Worm (Caenorhabditis elegans) whole organism, L2 larva: ENCODE data around the gene srr-9.
"Not testable (repeated sequence)": the region's sequence is repeated elsewhere in the genome, so short reads cannot be mapped to it uniquely, and the experiment has no call there.

Experiments used
- C34F6.9 ChIP-seq: fragments of 150-350 bp; optimal IDR thresholded peaks from 2 replicates; lab custom pipeline; 2014; ENCODE audit warnings: missing biosample characterization, missing genetic modification characterization
- F13H6.1 ChIP-seq: sonication (generic microtip); optimal IDR thresholded peaks from 2 replicates; lab custom pipeline; 2016; ENCODE audit warnings: missing genetic modification characterization, missing compliant biosample characterization
- Y55F3AM.14 ChIP-seq: fragments of 200-800 bp; sonication (Bioruptor generic); optimal IDR thresholded peaks from 2 replicates; lab custom pipeline; 2018; ENCODE audit warnings: mild to moderate bottlenecking, missing genetic modification characterization, missing compliant biosample characterization
- alr-1 ChIP-seq: fragments of 150-350 bp; optimal IDR thresholded peaks from 2 replicates; lab custom pipeline; 2014; ENCODE audit warnings: missing biosample characterization, missing genetic modification characterization
- aly-2 ChIP-seq: fragments of 150-350 bp; optimal IDR thresholded peaks from 2 replicates; lab custom pipeline; 2014; ENCODE audit warnings: missing biosample characterization, missing genetic modification characterization
- ama-1 ChIP-seq: fragments of 150-350 bp; optimal IDR thresholded peaks from 2 replicates; lab custom pipeline; 2018; ENCODE audit warnings: inconsistent platforms
- ceh-16 ChIP-seq: fragments of 150-350 bp; optimal IDR thresholded peaks from 2 replicates; lab custom pipeline; 2014; ENCODE audit warnings: missing biosample characterization, missing genetic modification characterization
- ceh-82 ChIP-seq: fragments of 150-350 bp; optimal IDR thresholded peaks from 2 replicates; lab custom pipeline; 2014; ENCODE audit warnings: missing biosample characterization, missing genetic modification characterization
- crh-2 ChIP-seq: sonication (generic microtip); optimal IDR thresholded peaks from 2 replicates; lab custom pipeline; 2017; ENCODE audit warnings: missing biosample characterization, missing genetic modification characterization
- dmd-4 ChIP-seq: sonication (generic microtip); optimal IDR thresholded peaks from 2 replicates; lab custom pipeline; 2017; ENCODE audit warnings: missing biosample characterization, missing genetic modification characterization
- egl-27 ChIP-seq: sonication (generic microtip); optimal IDR thresholded peaks from 3 replicates; lab custom pipeline; 2017; ENCODE audit warnings: missing biosample characterization, missing genetic modification reagents, missing genetic modification characterization
- elt-1 ChIP-seq: fragments of 150-350 bp; optimal IDR thresholded peaks from 2 replicates; lab custom pipeline; 2014; ENCODE audit warnings: missing biosample characterization, missing genetic modification characterization
- fos-1 ChIP-seq: fragments of 150-350 bp; optimal IDR thresholded peaks from 2 replicates; lab custom pipeline; 2014; ENCODE audit warnings: missing biosample characterization, missing genetic modification characterization
- gmeb-1 ChIP-seq: fragments of 150-350 bp; optimal IDR thresholded peaks from 2 replicates; lab custom pipeline; 2014; ENCODE audit warnings: missing biosample characterization, missing genetic modification characterization
- lin-11 ChIP-seq: fragments of 150-350 bp; sonication (generic microtip); optimal IDR thresholded peaks from 2 replicates; lab custom pipeline; 2014; ENCODE audit warnings: missing biosample characterization, missing genetic modification characterization, inconsistent platforms, mixed read lengths
- lin-13 ChIP-seq: fragments of 150-350 bp; optimal IDR thresholded peaks from 2 replicates; lab custom pipeline; 2014; ENCODE audit warnings: missing biosample characterization, missing genetic modification reagents, missing genetic modification characterization
- lsy-2 ChIP-seq, 2 experiments: fragments of 150-350 bp in 1 of 2; sonication (generic microtip) in 1 of 2; optimal IDR thresholded peaks; 2 replicates each; lab custom pipeline; 2014 to 2017; ENCODE audit warnings: missing biosample characterization in 2 of 2, missing genetic modification characterization in 2 of 2
- mab-5 ChIP-seq: fragments of 150-350 bp; optimal IDR thresholded peaks from 2 replicates; lab custom pipeline; 2014; ENCODE audit warnings: missing biosample characterization, missing genetic modification characterization
- mbf-1 ChIP-seq: sonication (generic microtip); optimal IDR thresholded peaks from 2 replicates; lab custom pipeline; 2017; ENCODE audit warnings: missing biosample characterization, missing genetic modification characterization
- nhr-10 ChIP-seq: sonication (generic microtip); optimal IDR thresholded peaks from 2 replicates; lab custom pipeline; 2017; ENCODE audit warnings: missing biosample characterization, missing genetic modification characterization
- nhr-12 ChIP-seq: fragments of 150-350 bp; optimal IDR thresholded peaks from 2 replicates; lab custom pipeline; 2014; ENCODE audit warnings: missing biosample characterization, missing genetic modification characterization
- nhr-129 ChIP-seq: fragments of 150-350 bp; optimal IDR thresholded peaks from 2 replicates; lab custom pipeline; 2014; ENCODE audit warnings: missing biosample characterization, missing genetic modification characterization
- nhr-23 ChIP-seq: fragments of 150-350 bp; optimal IDR thresholded peaks from 2 replicates; lab custom pipeline; 2014; ENCODE audit warnings: missing biosample characterization, missing genetic modification reagents, missing genetic modification characterization
- nhr-6 ChIP-seq: fragments of 150-350 bp; optimal IDR thresholded peaks from 2 replicates; lab custom pipeline; 2014; ENCODE audit warnings: missing biosample characterization, missing genetic modification characterization
- nhr-77 ChIP-seq: fragments of 150-350 bp; optimal IDR thresholded peaks from 2 replicates; lab custom pipeline; 2014; ENCODE audit warnings: missing biosample characterization, missing genetic modification characterization
- peb-1 ChIP-seq: fragments of 150-350 bp; optimal IDR thresholded peaks from 2 replicates; lab custom pipeline; 2014; ENCODE audit warnings: missing biosample characterization, missing genetic modification characterization
- skn-1 ChIP-seq: sonication (generic microtip); optimal IDR thresholded peaks from 2 replicates; lab custom pipeline; 2017; ENCODE audit warnings: missing biosample characterization, missing genetic modification characterization
- sma-3 ChIP-seq: sonication (generic microtip); optimal IDR thresholded peaks from 2 replicates; lab custom pipeline; 2016; ENCODE audit warnings: missing genetic modification reagents, missing genetic modification characterization, missing compliant biosample characterization
- sma-9 ChIP-seq, 2 experiments: fragments of 150-350 bp in 1 of 2; sonication (generic microtip) in 1 of 2; optimal IDR thresholded peaks; 2 replicates each; lab custom pipeline; 2014 to 2016; ENCODE audit warnings: missing genetic modification characterization in 2 of 2, mild to moderate bottlenecking in 1 of 2, missing biosample characterization in 1 of 2, missing compliant biosample characterization in 1 of 2, missing genetic modification reagents in 1 of 2, moderate library complexity in 1 of 2
- unc-39 ChIP-seq: fragments of 150-350 bp; optimal IDR thresholded peaks from 2 replicates; lab custom pipeline; 2014; ENCODE audit warnings: missing biosample characterization, missing genetic modification characterization
- unc-55 ChIP-seq: fragments of 150-350 bp; sonication (generic microtip); optimal IDR thresholded peaks from 3 replicates; lab custom pipeline; 2014; ENCODE audit warnings: missing biosample characterization, missing genetic modification reagents, missing genetic modification characterization
- unc-62 ChIP-seq: fragments of 150-350 bp; optimal IDR thresholded peaks from 2 replicates; lab custom pipeline; 2014; ENCODE audit warnings: missing biosample characterization, missing genetic modification reagents, missing genetic modification characterization
- ztf-1 ChIP-seq: fragments of 200-800 bp; sonication (Bioruptor generic); conservative IDR thresholded peaks from 2 replicates; pipeline ENCODE4 v1.3.6; 2022; ENCODE audit warnings: missing genetic modification characterization, missing compliant biosample characterization
- ztf-4 ChIP-seq: fragments of 150-350 bp; optimal IDR thresholded peaks from 2 replicates; lab custom pipeline; 2014; ENCODE audit warnings: missing biosample characterization, missing genetic modification characterization

The srr-9 gene

ce11 chrV:7696842-7697241, 41.0 kb upstream of the srr-9 start, which contains the start of gene ZK105.3:
Gene ZK105.3 (plus strand): TSS chrV:7697142.
- TF ChIP-seq nhr-12 (tag; lab: Kevin White, UChicago): no peak
- no peak for TF ChIP-seq lsy-2 (tag; optimal IDR thresholded peaks at IDR 0.05; lab: Kevin White, UChicago)
- no peak for TF ChIP-seq peb-1 (tag; lab: Kevin White, UChicago)
- TF ChIP-seq lin-13 (GFP tag; lab: Kevin White, UChicago): no peak
- no peak for TF ChIP-seq elt-1 (tag; lab: Kevin White, UChicago)
- TF ChIP-seq ceh-16 (tag; lab: Kevin White, UChicago): no peak
- no peak for TF ChIP-seq ztf-4
- no peak for TF ChIP-seq skn-1
- TF ChIP-seq sma-9 (GFP tag; optimal IDR thresholded peaks at IDR 0.05; lab: Kevin White, UChicago): no peak
- TF ChIP-seq sma-9 (tag; optimal IDR thresholded peaks at IDR 0.05; lab: Kevin White, UChicago): no peak
- TF ChIP-seq mbf-1 (tag; lab: Kevin White, UChicago): no peak
- TF ChIP-seq F13H6.1: no peak
- no peak for TF ChIP-seq dmd-4
- TF ChIP-seq, all 48 proteins: peak for 0

DNA sequence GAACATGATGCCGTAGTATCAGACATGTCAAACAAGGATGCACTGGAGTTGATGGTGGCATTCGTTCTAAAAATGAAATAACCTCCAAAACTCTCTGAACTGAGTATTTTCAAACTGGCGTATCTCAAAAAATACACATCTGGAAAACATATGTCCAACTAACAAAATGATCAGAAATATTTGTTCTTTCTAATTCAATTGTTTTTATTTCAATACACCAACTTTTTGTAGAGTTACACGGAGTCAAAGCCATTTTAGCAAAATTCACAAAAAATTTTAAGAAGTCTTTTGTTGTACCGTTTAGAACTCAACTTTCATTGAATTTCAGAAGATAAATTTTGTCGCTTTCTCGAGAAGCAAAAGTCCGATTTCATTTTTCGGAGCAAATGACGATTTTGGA, 34.3 kb upstream of the srr-9 start, which contains the start of gene srsx-40:
TSS of gene srsx-40 (minus strand) at position 101 of the 400 bp plus-strand sequence.
- not testable (repeated sequence) for TF ChIP-seq sma-3 (GFP tag; lab: Kevin White, UChicago); C34F6.9 (tag; lab: Kevin White, UChicago); unc-39 (tag; lab: Kevin White, UChicago)

DNA sequence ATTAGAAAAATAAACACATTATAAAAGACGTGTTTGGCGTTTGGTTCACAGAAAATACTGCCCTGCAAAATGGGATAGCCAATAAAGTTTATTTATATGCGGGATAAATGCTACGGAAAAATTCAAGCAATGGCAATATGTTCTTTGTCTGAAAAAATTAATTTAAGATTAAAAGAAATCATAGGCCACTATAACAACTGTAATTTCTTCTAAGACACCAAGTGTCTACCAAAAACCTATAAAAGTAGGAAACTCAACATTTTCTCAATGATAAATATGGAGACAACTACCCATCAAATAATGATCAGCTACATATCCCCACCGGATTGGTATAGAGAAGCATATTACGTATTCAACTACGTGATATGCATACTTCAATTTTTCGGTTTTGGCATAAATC, 32.5 kb upstream of the srr-9 start, which contains the start of gene srw-3:
TSS of gene srw-3 (plus strand) at position 301 of the 400 bp plus-strand sequence.
- TF ChIP-seq nhr-23 (tag; lab: Kevin White, UChicago) (no peak), egl-27 (tag; lab: Kevin White, UChicago) (no peak), sma-9 (GFP tag; optimal IDR thresholded peaks at IDR 0.05; lab: Kevin White, UChicago) (no peak), sma-9 (tag; optimal IDR thresholded peaks at IDR 0.05; lab: Kevin White, UChicago) (no peak), unc-55 (GFP tag; lab: Kevin White, UChicago) (no peak), aly-2 (tag; lab: Kevin White, UChicago) (no peak), dmd-4 (no peak), crh-2 (tag; lab: Kevin White, UChicago) (no peak), alr-1 (tag; lab: Kevin White, UChicago) (no peak), fos-1 (tag; lab: Kevin White, UChicago) (no peak), gmeb-1 (tag; lab: Kevin White, UChicago) (no peak), ceh-16 (tag; lab: Kevin White, UChicago) (no peak), nhr-6 (tag; lab: Kevin White, UChicago) (no peak), unc-62 (GFP tag; lab: Kevin White, UChicago) (no peak), ztf-1 (GFP tag; lab: Robert Waterston, UW) (no peak), nhr-129 (tag; lab: Kevin White, UChicago) (no peak)

DNA sequence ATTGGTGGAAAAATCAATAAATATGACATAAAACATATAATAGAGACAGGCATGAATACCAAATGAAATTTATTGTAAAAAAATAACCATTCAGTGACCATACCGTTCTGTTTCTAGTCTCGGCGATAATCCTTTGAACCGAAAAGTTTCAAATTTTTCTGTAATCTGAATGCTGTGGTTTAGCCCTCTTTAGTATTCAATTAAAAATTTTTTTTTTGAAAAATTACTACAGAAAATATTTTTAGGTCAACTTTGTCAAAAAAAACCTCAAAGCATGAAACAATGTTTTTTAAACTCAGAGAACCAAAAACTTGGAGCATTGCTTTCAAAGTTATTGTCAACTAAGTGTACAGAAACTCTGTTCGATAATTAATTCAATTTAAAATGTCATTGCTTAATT, 29.3 kb upstream of the srr-9 start, which contains the start of gene ZK105.11:
TSS of gene ZK105.11 (minus strand) at position 101 of the 400 bp plus-strand sequence.
- TF ChIP-seq unc-55 (GFP tag; lab: Kevin White, UChicago) (no peak), unc-62 (GFP tag; lab: Kevin White, UChicago) (no peak), nhr-23 (tag; lab: Kevin White, UChicago) (no peak), ceh-16 (tag; lab: Kevin White, UChicago) (no peak), ama-1 (lab: Kevin White, UChicago) (no peak)

DNA sequence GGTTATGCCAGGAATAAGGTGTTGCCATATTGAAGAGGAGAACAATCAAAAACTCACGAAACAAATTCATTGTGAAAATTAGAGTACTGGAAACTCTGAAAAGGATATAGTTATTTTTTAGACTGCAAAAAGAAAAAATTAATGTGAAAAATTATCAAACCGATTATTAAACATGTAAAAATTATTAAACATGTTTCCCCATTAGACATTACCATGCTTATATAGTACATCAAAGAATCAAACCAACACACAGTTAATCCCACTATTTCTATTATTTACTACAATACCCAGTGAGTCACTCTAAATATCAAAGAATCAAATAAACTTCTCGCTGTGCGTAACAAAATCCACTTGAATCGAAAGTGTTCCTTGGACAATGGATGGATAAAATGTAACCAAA, 24.7 kb upstream of the srr-9 start, which contains the start of gene ZK105.13:
TSS of gene ZK105.13 (minus strand) at position 101 of the 400 bp plus-strand sequence.
- no peak for TF ChIP-seq egl-27 (tag; lab: Kevin White, UChicago)
- TF ChIP-seq skn-1: no peak
- no peak for TF ChIP-seq gmeb-1 (tag; lab: Kevin White, UChicago)
- TF ChIP-seq nhr-23 (tag; lab: Kevin White, UChicago): no peak
- no peak for TF ChIP-seq lin-11 (tag; lab: Kevin White, UChicago)
- no peak for TF ChIP-seq ama-1 (lab: Kevin White, UChicago)
- TF ChIP-seq Y55F3AM.14 (GFP tag; lab: Kevin White, UChicago): no peak
- no peak for TF ChIP-seq nhr-77
- no peak for TF ChIP-seq unc-62 (GFP tag; lab: Kevin White, UChicago)
- no peak for TF ChIP-seq peb-1 (tag; lab: Kevin White, UChicago)
- no peak for TF ChIP-seq ceh-82
- TF ChIP-seq nhr-129 (tag; lab: Kevin White, UChicago): no peak
- no peak for TF ChIP-seq nhr-12 (tag; lab: Kevin White, UChicago)
- no peak for TF ChIP-seq ztf-4
- TF ChIP-seq nhr-10 (tag; lab: Kevin White, UChicago): no peak
- no peak for TF ChIP-seq lin-13 (GFP tag; lab: Kevin White, UChicago)
- TF ChIP-seq mab-5 (tag; lab: Kevin White, UChicago): no peak
